Worm (Caenorhabditis elegans) whole organism, L2 larva: ENCODE results near the gene T04C12.11.

ENCODE experiments used
- F13H6.1 ChIP-seq: sonication (generic microtip); optimal IDR thresholded peaks from 2 replicates; lab custom pipeline; 2016; ENCODE audit warnings: missing genetic modification characterization, missing compliant biosample characterization
- R02D3.7 ChIP-seq: fragments of 150-350 bp; optimal IDR thresholded peaks from 2 replicates; lab custom pipeline; 2014; ENCODE audit warnings: missing biosample characterization, missing genetic modification characterization
- Y55F3AM.14 ChIP-seq: fragments of 200-800 bp; sonication (Bioruptor generic); optimal IDR thresholded peaks from 2 replicates; lab custom pipeline; 2018; ENCODE audit warnings: mild to moderate bottlenecking, missing genetic modification characterization, missing compliant biosample characterization
- ZK546.5 ChIP-seq: sonication (generic microtip); optimal IDR thresholded peaks from 2 replicates; lab custom pipeline; 2017; ENCODE audit warnings: missing biosample characterization, missing genetic modification characterization
- alr-1 ChIP-seq: fragments of 150-350 bp; optimal IDR thresholded peaks from 2 replicates; lab custom pipeline; 2014; ENCODE audit warnings: missing biosample characterization, missing genetic modification characterization
- aly-2 ChIP-seq: fragments of 150-350 bp; optimal IDR thresholded peaks from 2 replicates; lab custom pipeline; 2014; ENCODE audit warnings: missing biosample characterization, missing genetic modification characterization
- ama-1 ChIP-seq: fragments of 150-350 bp; optimal IDR thresholded peaks from 2 replicates; lab custom pipeline; 2018; ENCODE audit warnings: inconsistent platforms
- blmp-1 ChIP-seq: sonication (generic microtip); optimal IDR thresholded peaks from 2 replicates; lab custom pipeline; 2017; ENCODE audit warnings: missing genetic modification characterization, mild to moderate bottlenecking, missing compliant biosample characterization, antibody characterized with exemption, moderate library complexity; ENCODE audit not compliant: insufficient read depth
- ceh-82 ChIP-seq: fragments of 150-350 bp; optimal IDR thresholded peaks from 2 replicates; lab custom pipeline; 2014; ENCODE audit warnings: missing biosample characterization, missing genetic modification characterization
- crh-2 ChIP-seq: sonication (generic microtip); optimal IDR thresholded peaks from 2 replicates; lab custom pipeline; 2017; ENCODE audit warnings: missing biosample characterization, missing genetic modification characterization
- dmd-4 ChIP-seq: sonication (generic microtip); optimal IDR thresholded peaks from 2 replicates; lab custom pipeline; 2017; ENCODE audit warnings: missing biosample characterization, missing genetic modification characterization
- egl-27 ChIP-seq: sonication (generic microtip); optimal IDR thresholded peaks from 3 replicates; lab custom pipeline; 2017; ENCODE audit warnings: missing biosample characterization, missing genetic modification reagents, missing genetic modification characterization
- elt-1 ChIP-seq: fragments of 150-350 bp; optimal IDR thresholded peaks from 2 replicates; lab custom pipeline; 2014; ENCODE audit warnings: missing biosample characterization, missing genetic modification characterization
- elt-3 ChIP-seq: sonication (generic microtip); optimal IDR thresholded peaks from 2 replicates; lab custom pipeline; 2017; ENCODE audit warnings: missing biosample characterization, missing genetic modification characterization
- fos-1 ChIP-seq: fragments of 150-350 bp; optimal IDR thresholded peaks from 2 replicates; lab custom pipeline; 2014; ENCODE audit warnings: missing biosample characterization, missing genetic modification characterization
- gmeb-1 ChIP-seq: fragments of 150-350 bp; optimal IDR thresholded peaks from 2 replicates; lab custom pipeline; 2014; ENCODE audit warnings: missing biosample characterization, missing genetic modification characterization
- lin-11 ChIP-seq: fragments of 150-350 bp; sonication (generic microtip); optimal IDR thresholded peaks from 2 replicates; lab custom pipeline; 2014; ENCODE audit warnings: missing biosample characterization, missing genetic modification characterization, inconsistent platforms, mixed read lengths
- lin-13 ChIP-seq: fragments of 150-350 bp; optimal IDR thresholded peaks from 2 replicates; lab custom pipeline; 2014; ENCODE audit warnings: missing biosample characterization, missing genetic modification reagents, missing genetic modification characterization
- lsy-2 ChIP-seq, 2 experiments: fragments of 150-350 bp in 1 of 2; sonication (generic microtip) in 1 of 2; optimal IDR thresholded peaks; 2 replicates each; lab custom pipeline; 2014 to 2017; ENCODE audit warnings: missing biosample characterization in 2 of 2, missing genetic modification characterization in 2 of 2
- mab-5 ChIP-seq: fragments of 150-350 bp; optimal IDR thresholded peaks from 2 replicates; lab custom pipeline; 2014; ENCODE audit warnings: missing biosample characterization, missing genetic modification characterization
- mdl-1 ChIP-seq, 2 experiments: fragments of 150-350 bp in 1 of 2; sonication (generic microtip) in 1 of 2; optimal IDR thresholded peaks; 2 replicates each; lab custom pipeline; 2017; ENCODE audit warnings: missing biosample characterization in 2 of 2, missing genetic modification characterization in 2 of 2
- nhr-10 ChIP-seq: sonication (generic microtip); optimal IDR thresholded peaks from 2 replicates; lab custom pipeline; 2017; ENCODE audit warnings: missing biosample characterization, missing genetic modification characterization
- nhr-11 ChIP-seq: fragments of 150-350 bp; optimal IDR thresholded peaks from 2 replicates; lab custom pipeline; 2014; ENCODE audit warnings: missing biosample characterization, missing genetic modification characterization
- nhr-12 ChIP-seq: fragments of 150-350 bp; optimal IDR thresholded peaks from 2 replicates; lab custom pipeline; 2014; ENCODE audit warnings: missing biosample characterization, missing genetic modification characterization
- nhr-129 ChIP-seq: fragments of 150-350 bp; optimal IDR thresholded peaks from 2 replicates; lab custom pipeline; 2014; ENCODE audit warnings: missing biosample characterization, missing genetic modification characterization
- nhr-21 ChIP-seq: fragments of 150-350 bp; optimal IDR thresholded peaks from 2 replicates; lab custom pipeline; 2014; ENCODE audit warnings: missing biosample characterization, missing genetic modification characterization
- nhr-23 ChIP-seq: fragments of 150-350 bp; optimal IDR thresholded peaks from 2 replicates; lab custom pipeline; 2014; ENCODE audit warnings: missing biosample characterization, missing genetic modification reagents, missing genetic modification characterization
- nhr-237 ChIP-seq: fragments of 150-350 bp; optimal IDR thresholded peaks from 2 replicates; lab custom pipeline; 2014; ENCODE audit warnings: missing biosample characterization, missing genetic modification characterization
- nhr-25 ChIP-seq: fragments of 150-350 bp; sonication (generic microtip); optimal IDR thresholded peaks from 3 replicates; lab custom pipeline; 2014; ENCODE audit warnings: missing biosample characterization, missing genetic modification characterization
- nhr-77 ChIP-seq: fragments of 150-350 bp; optimal IDR thresholded peaks from 2 replicates; lab custom pipeline; 2014; ENCODE audit warnings: missing biosample characterization, missing genetic modification characterization
- peb-1 ChIP-seq: fragments of 150-350 bp; optimal IDR thresholded peaks from 2 replicates; lab custom pipeline; 2014; ENCODE audit warnings: missing biosample characterization, missing genetic modification characterization
- skn-1 ChIP-seq: sonication (generic microtip); optimal IDR thresholded peaks from 2 replicates; lab custom pipeline; 2017; ENCODE audit warnings: missing biosample characterization, missing genetic modification characterization
- sma-3 ChIP-seq: sonication (generic microtip); optimal IDR thresholded peaks from 2 replicates; lab custom pipeline; 2016; ENCODE audit warnings: missing genetic modification reagents, missing genetic modification characterization, missing compliant biosample characterization
- sma-9 ChIP-seq, 2 experiments: fragments of 150-350 bp in 1 of 2; sonication (generic microtip) in 1 of 2; optimal IDR thresholded peaks; 2 replicates each; lab custom pipeline; 2014 to 2016; ENCODE audit warnings: missing genetic modification characterization in 2 of 2, mild to moderate bottlenecking in 1 of 2, missing biosample characterization in 1 of 2, missing compliant biosample characterization in 1 of 2, missing genetic modification reagents in 1 of 2, moderate library complexity in 1 of 2
- unc-39 ChIP-seq: fragments of 150-350 bp; optimal IDR thresholded peaks from 2 replicates; lab custom pipeline; 2014; ENCODE audit warnings: missing biosample characterization, missing genetic modification characterization
- unc-55 ChIP-seq: fragments of 150-350 bp; sonication (generic microtip); optimal IDR thresholded peaks from 3 replicates; lab custom pipeline; 2014; ENCODE audit warnings: missing biosample characterization, missing genetic modification reagents, missing genetic modification characterization
- zag-1 ChIP-seq: fragments of 150-350 bp; optimal IDR thresholded peaks from 2 replicates; lab custom pipeline; 2014; ENCODE audit warnings: missing biosample characterization, missing genetic modification characterization
- ztf-1 ChIP-seq: fragments of 200-800 bp; sonication (Bioruptor generic); conservative IDR thresholded peaks from 2 replicates; pipeline ENCODE4 v1.3.6; 2022; ENCODE audit warnings: missing genetic modification characterization, missing compliant biosample characterization

Gene T04C12.11

DNA sequence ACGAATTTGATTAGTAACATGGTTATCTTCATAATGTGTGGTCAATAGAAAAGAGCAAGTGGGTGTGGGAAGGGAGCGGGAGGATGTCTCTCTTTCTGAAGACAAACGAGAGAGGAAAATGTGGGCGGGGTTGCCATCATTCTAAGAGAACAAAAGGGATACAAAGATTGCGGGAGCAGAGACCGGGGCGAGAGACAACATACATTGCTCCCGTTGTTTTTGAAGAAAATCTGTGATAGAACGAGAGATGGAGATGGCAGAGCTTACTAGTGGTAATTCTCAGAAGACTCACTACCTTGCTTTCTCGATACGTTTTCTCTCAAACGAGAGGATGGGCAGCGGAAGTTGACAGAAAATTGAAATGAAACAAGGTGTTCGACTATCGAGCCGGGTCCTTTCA lies 13.3 kb upstream of the T04C12.11 start:
- TF ChIP-seq nhr-129 (tag; lab: Kevin White, UChicago) (peak; percentile 20), ztf-1 (no peak), nhr-23 (tag; lab: Kevin White, UChicago) (no peak), peb-1 (tag; lab: Kevin White, UChicago) (no peak), sma-9 (GFP tag; optimal IDR thresholded peaks at IDR 0.05; lab: Kevin White, UChicago) (peak; percentile 25), sma-9 (tag; optimal IDR thresholded peaks at IDR 0.05; lab: Kevin White, UChicago) (no peak), crh-2 (tag; lab: Kevin White, UChicago) (no peak), unc-39 (no peak), lin-13 (GFP tag; lab: Kevin White, UChicago) (no peak), lin-11 (tag; lab: Kevin White, UChicago) (no peak), fos-1 (tag; lab: Kevin White, UChicago) (no peak)

DNA sequence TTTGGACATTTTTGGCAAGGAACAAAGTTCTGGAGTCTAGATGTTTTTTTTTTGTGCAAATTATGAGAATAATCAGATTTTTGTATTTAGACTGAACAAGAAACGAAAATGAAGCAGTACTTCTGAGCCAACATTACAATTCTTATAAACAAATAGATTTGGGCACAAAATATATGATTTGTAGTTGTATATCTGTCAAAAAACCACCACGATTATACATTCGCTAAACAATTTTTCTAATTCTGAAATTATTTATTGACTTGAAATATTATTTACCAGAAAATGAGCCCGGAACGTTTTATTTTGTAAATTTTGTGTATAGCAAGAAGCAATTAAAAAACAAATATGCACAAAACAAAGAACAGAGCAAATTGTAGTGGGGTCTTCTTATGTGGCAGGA lies 11.4 kb upstream of the T04C12.11 start:
- TF ChIP-seq F13H6.1 (tag; lab: Kevin White, UChicago) = no peak
- TF ChIP-seq nhr-12 (tag; lab: Kevin White, UChicago) = no peak
- no peak for TF ChIP-seq mdl-1 (tag; optimal IDR thresholded peaks at IDR 0.05; lab: Kevin White, UChicago)

DNA sequence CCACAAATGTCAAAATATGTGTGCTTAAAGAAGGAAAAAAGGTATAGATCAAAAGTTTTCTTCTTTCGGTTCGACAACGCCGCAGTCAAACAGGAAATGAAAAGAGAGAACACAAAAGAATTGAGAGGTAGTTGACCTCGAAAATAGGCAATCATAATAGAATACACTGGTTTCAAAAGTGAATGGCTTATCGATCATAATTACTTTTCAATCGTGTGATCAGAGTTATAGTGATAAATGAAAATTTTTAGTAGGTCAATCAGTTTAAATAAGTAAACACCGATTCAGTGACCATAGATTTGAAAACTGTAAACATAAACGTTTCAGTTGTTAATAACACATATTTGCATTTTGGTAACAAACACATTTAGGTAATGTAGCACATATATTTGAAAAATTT lies 10.3 kb upstream of the T04C12.11 start:
- TF ChIP-seq sma-9 (GFP tag; optimal IDR thresholded peaks at IDR 0.05; lab: Kevin White, UChicago) (no peak), sma-9 (tag; optimal IDR thresholded peaks at IDR 0.05; lab: Kevin White, UChicago) (no peak), unc-39 (no peak), elt-3 (tag; lab: Kevin White, UChicago) (no peak), fos-1 (tag; lab: Kevin White, UChicago) (peak; percentile 17), lin-11 (tag; lab: Kevin White, UChicago) (no peak), blmp-1 (peak; percentile 81), dmd-4 (tag; lab: Kevin White, UChicago) (no peak), Y55F3AM.14 (no peak), nhr-21 (tag; lab: Kevin White, UChicago) (peak; percentile 12), nhr-25 (tag; lab: Kevin White, UChicago) (peak; percentile 75), sma-3 (GFP tag; lab: Kevin White, UChicago) (peak; percentile 7), crh-2 (tag; lab: Kevin White, UChicago) (peak; percentile 22), skn-1 (tag; lab: Kevin White, UChicago) (no peak), R02D3.7 (no peak), nhr-237 (tag; lab: Kevin White, UChicago) (no peak), elt-1 (no peak), ama-1 (no peak)

DNA sequence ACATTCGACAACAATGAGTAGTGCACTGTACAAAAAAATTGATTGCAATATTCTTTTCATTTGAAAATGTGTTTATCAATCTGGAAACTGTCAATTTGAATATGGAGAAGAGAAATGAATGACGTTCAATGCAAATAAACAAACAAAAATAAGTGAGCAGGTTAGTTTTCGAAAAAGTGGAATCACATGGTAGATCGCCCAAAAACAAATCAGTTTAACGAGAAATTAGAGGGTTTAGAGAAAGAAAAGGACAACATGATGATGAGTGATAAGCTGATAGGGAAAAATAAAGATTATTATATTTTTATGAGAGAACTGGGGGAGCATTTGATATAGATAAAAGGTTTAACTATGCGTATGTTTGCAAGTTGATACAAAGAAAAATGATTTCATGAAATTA lies 9.2 kb upstream of the T04C12.11 start, which contains the start of gene T04C12.8:
T04C12.8 (minus strand) TSS at position 82 of the 400 bp plus-strand sequence.
- TF ChIP-seq nhr-237 (tag; lab: Kevin White, UChicago) = no peak
- no peak for TF ChIP-seq unc-55 (GFP tag; lab: Kevin White, UChicago)
- TF ChIP-seq lin-13 (GFP tag; lab: Kevin White, UChicago) = no peak
- peak; percentile 11 for TF ChIP-seq sma-3 (GFP tag; lab: Kevin White, UChicago)
- TF ChIP-seq fos-1 (tag; lab: Kevin White, UChicago) = peak; percentile 86
- TF ChIP-seq nhr-25 (tag; lab: Kevin White, UChicago) = peak; percentile 13
- TF ChIP-seq F13H6.1 (tag; lab: Kevin White, UChicago) = peak; percentile 31
- peak in 1 of 2 experiments; percentile 33 for TF ChIP-seq mdl-1 (tag; optimal IDR thresholded peaks at IDR 0.05; lab: Kevin White, UChicago)
- TF ChIP-seq elt-3 (tag; lab: Kevin White, UChicago) = no peak
- no peak for TF ChIP-seq dmd-4 (tag; lab: Kevin White, UChicago)
- no peak for TF ChIP-seq lin-11 (tag; lab: Kevin White, UChicago)
- TF ChIP-seq sma-9 (GFP tag; optimal IDR thresholded peaks at IDR 0.05; lab: Kevin White, UChicago) = peak; percentile 51
- no peak for TF ChIP-seq sma-9 (tag; optimal IDR thresholded peaks at IDR 0.05; lab: Kevin White, UChicago)
- TF ChIP-seq egl-27 (tag; lab: Kevin White, UChicago) = peak; percentile 15
- TF ChIP-seq R02D3.7 = no peak
- TF ChIP-seq nhr-12 (tag; lab: Kevin White, UChicago) = no peak
- TF ChIP-seq blmp-1 = no peak
- no peak for TF ChIP-seq ztf-1
- TF ChIP-seq skn-1 (tag; lab: Kevin White, UChicago) = peak; percentile 78
- TF ChIP-seq crh-2 (tag; lab: Kevin White, UChicago) = peak; percentile 62
- no peak for TF ChIP-seq nhr-11 (tag; lab: Kevin White, UChicago)
- peak; percentile 18 for TF ChIP-seq gmeb-1 (tag; lab: Kevin White, UChicago)
- TF ChIP-seq nhr-21 (tag; lab: Kevin White, UChicago) = peak; percentile 5
- TF ChIP-seq nhr-23 (tag; lab: Kevin White, UChicago) = no peak
- TF ChIP-seq ama-1 = no peak
- no peak for TF ChIP-seq nhr-129 (tag; lab: Kevin White, UChicago)
- peak in 1 of 2 experiments; percentile 46 for TF ChIP-seq lsy-2 (tag; optimal IDR thresholded peaks at IDR 0.05; lab: Kevin White, UChicago)

DNA sequence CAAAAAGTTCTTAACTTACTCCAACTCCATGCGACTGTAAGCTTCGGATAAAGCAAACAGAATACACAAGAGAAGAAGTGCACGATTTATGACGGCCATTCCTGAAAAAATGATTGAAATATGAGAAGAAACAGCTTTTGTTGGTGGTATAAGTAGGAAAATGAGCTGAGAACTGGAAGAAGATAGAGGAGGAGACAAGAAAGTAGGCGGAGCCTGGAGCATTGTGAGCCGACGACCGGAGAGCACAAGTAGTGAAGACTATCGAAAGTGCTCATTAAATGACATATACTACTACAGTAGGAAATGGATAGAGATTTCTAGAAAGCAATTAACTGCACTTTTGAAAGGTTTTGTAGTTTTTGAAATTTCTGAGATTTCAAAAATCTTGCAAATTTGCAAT lies 5.4 kb upstream of the T04C12.11 start, which contains the start of gene nlp-80:
nlp-80 (minus strand) TSS at position 101 of the 400 bp plus-strand sequence.
- TF ChIP-seq blmp-1 = no peak
- TF ChIP-seq ceh-82 = no peak
- no peak for TF ChIP-seq mab-5 (tag; lab: Kevin White, UChicago)
- no peak for TF ChIP-seq zag-1 (tag; lab: Kevin White, UChicago)
- no peak for TF ChIP-seq F13H6.1 (tag; lab: Kevin White, UChicago)
- no peak for TF ChIP-seq lin-11 (tag; lab: Kevin White, UChicago)
- no peak for TF ChIP-seq nhr-77
- TF ChIP-seq ZK546.5 (tag; lab: Kevin White, UChicago) = no peak
- TF ChIP-seq nhr-10 (tag; lab: Kevin White, UChicago) = no peak
- no peak for TF ChIP-seq alr-1 (tag; lab: Kevin White, UChicago)
- TF ChIP-seq ztf-1 = no peak
- no peak for TF ChIP-seq lsy-2 (tag; optimal IDR thresholded peaks at IDR 0.05; lab: Kevin White, UChicago)
- TF ChIP-seq skn-1 (tag; lab: Kevin White, UChicago) = no peak
- TF ChIP-seq nhr-237 (tag; lab: Kevin White, UChicago) = no peak
- no peak for TF ChIP-seq unc-55 (GFP tag; lab: Kevin White, UChicago)
- no peak for TF ChIP-seq nhr-23 (tag; lab: Kevin White, UChicago)
- no peak for TF ChIP-seq aly-2 (tag; lab: Kevin White, UChicago)
- no peak for TF ChIP-seq peb-1 (tag; lab: Kevin White, UChicago)
- no peak for TF ChIP-seq dmd-4 (tag; lab: Kevin White, UChicago)
- TF ChIP-seq crh-2 (tag; lab: Kevin White, UChicago) = no peak
- TF ChIP-seq, all 48 proteins: peak for 0
